Worm (Caenorhabditis elegans) whole organism, young adult: ENCODE measurements around the gene tag-124.

Experiments used
- B0261.1 ChIP-seq: sonication (generic microtip); optimal IDR thresholded peaks from 2 replicates; lab custom pipeline; 2016; ENCODE audit warnings: mild to moderate bottlenecking, missing genetic modification characterization, moderate library complexity, missing compliant biosample characterization
- F10E7.11 ChIP-seq: sonication (generic microtip); optimal IDR thresholded peaks from 2 replicates; lab custom pipeline; 2017; ENCODE audit warnings: mild to moderate bottlenecking, missing genetic modification characterization, moderate library complexity, missing compliant biosample characterization
- F39B2.1 ChIP-seq: fragments of 200-800 bp; sonication (Bioruptor generic); IDR thresholded peaks from 2 replicates; pipeline ENCODE4 v1.3.6; 2022; ENCODE audit warnings: missing genetic modification reagents, missing genetic modification characterization, missing compliant biosample characterization
- F57C9.4 ChIP-seq: sonication (generic microtip); optimal IDR thresholded peaks from 2 replicates; lab custom pipeline; 2017; ENCODE audit warnings: mild to moderate bottlenecking, missing genetic modification characterization, missing compliant biosample characterization
- Y53F4B.3 ChIP-seq: fragments of 200-800 bp; sonication (Bioruptor generic); IDR thresholded peaks from 2 replicates; pipeline ENCODE4 v1.3.6; 2022; ENCODE audit warnings: missing genetic modification reagents, missing genetic modification characterization, missing compliant biosample characterization
- Y53G8AR.9 ChIP-seq: fragments of 200-800 bp; sonication (Bioruptor generic); conservative IDR thresholded peaks from 2 replicates; pipeline ENCODE4 v1.3.6; 2022; ENCODE audit warnings: missing genetic modification reagents, missing genetic modification characterization, missing compliant biosample characterization
- ekl-4 ChIP-seq: fragments of 200-800 bp; sonication (Bioruptor generic); IDR thresholded peaks from 2 replicates; pipeline ENCODE4 v1.3.6; 2022; ENCODE audit warnings: missing genetic modification reagents, missing genetic modification characterization, missing compliant biosample characterization
- hmg-1.2 ChIP-seq: fragments of 200-800 bp; sonication (Bioruptor generic); IDR thresholded peaks from 2 replicates; pipeline ENCODE4 v1.3.6; 2022; ENCODE audit warnings: missing genetic modification reagents, missing genetic modification characterization, missing compliant biosample characterization
- madf-3 ChIP-seq: fragments of 200-800 bp; sonication (Bioruptor generic); IDR thresholded peaks from 2 replicates; pipeline ENCODE4 v1.3.6; 2022; ENCODE audit warnings: missing genetic modification reagents, missing genetic modification characterization, missing compliant biosample characterization
- nfya-1 ChIP-seq: sonication (generic microtip); optimal IDR thresholded peaks from 2 replicates; lab custom pipeline; 2017; ENCODE audit warnings: antibody characterized with exemption, missing compliant biosample characterization, missing genetic modification characterization, borderline replicate concordance; ENCODE audit not compliant: insufficient read depth
- repo-1 ChIP-seq: sonication (generic microtip); optimal IDR thresholded peaks from 2 replicates; lab custom pipeline; 2017; ENCODE audit warnings: mild to moderate bottlenecking, missing genetic modification characterization, missing compliant biosample characterization
- snpc-4 ChIP-seq, 5 experiments: fragments of 150-350 bp in 1 of 5; sonication (generic microtip) in 4 of 5; optimal IDR thresholded peaks; 2 replicates each; lab custom pipeline; 2014 to 2018; ENCODE audit warnings: missing genetic modification characterization in 5 of 5, missing biosample characterization in 3 of 5, antibody characterized with exemption in 2 of 5, mild to moderate bottlenecking in 2 of 5, missing compliant biosample characterization in 2 of 5, missing genotype in 2 of 5, moderate library complexity in 2 of 5, missing genetic modification reagents in 1 of 5
- ztf-25 ChIP-seq: fragments of 200-800 bp; sonication (Bioruptor generic); IDR thresholded peaks from 2 replicates; pipeline ENCODE4 v1.3.6; 2022; ENCODE audit warnings: missing genetic modification reagents, missing genetic modification characterization, missing compliant biosample characterization

ce11 chrII:9600022-9600722 lies 9.1 kb downstream of the tag-124 start:
- no peak for TF ChIP-seq F39B2.1 (GFP tag; lab: Robert Waterston, UW)
- TF ChIP-seq snpc-4 (GFP tag; optimal IDR thresholded peaks at IDR 0.05; lab: Kevin White, UChicago): no peak
- TF ChIP-seq snpc-4 (tag; optimal IDR thresholded peaks at IDR 0.05; lab: Kevin White, UChicago): no peak
- TF ChIP-seq hmg-1.2 (GFP tag; lab: Robert Waterston, UW): no peak
- no peak for TF ChIP-seq madf-3
- TF ChIP-seq nfya-1 (tag; lab: Kevin White, UChicago): no peak
- TF ChIP-seq F57C9.4 (tag; lab: Kevin White, UChicago): no peak
- TF ChIP-seq ekl-4 (GFP tag; lab: Robert Waterston, UW): no peak
- TF ChIP-seq F10E7.11 (tag; lab: Kevin White, UChicago): no peak
- TF ChIP-seq Y53G8AR.9 (GFP tag; lab: Robert Waterston, UW): no peak; the same call in 1 of the 2 replicates
- TF ChIP-seq repo-1 (tag; lab: Kevin White, UChicago): no peak
- no peak for TF ChIP-seq B0261.1 (tag; lab: Kevin White, UChicago)
- no peak for TF ChIP-seq ztf-25 (GFP tag; lab: Robert Waterston, UW)
- no peak for TF ChIP-seq Y53F4B.3
